Fruit fly (Drosophila melanogaster): ENCODE results near the gene CG14074.

Gene CG14074

DNA sequence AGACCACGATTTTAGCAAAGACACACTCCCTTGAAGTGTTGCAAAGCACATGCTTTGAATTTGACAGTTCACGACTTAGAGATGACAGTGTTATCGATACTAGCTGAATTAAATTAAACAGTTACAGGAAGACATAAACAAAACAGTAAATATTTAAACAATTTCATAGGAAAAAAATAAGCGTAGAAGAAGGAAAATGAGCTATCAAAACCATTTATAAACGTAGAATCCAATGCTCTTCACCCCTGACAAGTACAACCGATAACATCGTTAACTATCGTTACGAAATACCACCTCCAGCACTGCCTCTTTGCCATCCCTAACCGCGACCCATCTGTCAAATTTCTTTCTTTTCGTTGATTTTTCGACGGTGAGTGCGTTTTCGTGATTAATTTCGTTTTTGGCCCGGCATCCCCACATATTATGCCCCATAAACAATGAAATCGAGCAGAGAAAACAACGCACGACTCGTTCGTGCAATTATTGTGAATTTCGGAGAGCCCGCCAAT, 32.8 kb downstream of the CG14074 start, which contains the start of gene RpL26 (continued):
- TF ChIP-seq CG18764 (GFP tag; optimal IDR thresholded peaks at IDR 0.05) (peak; percentile 25), CG12391 (tag; optimal IDR thresholded peaks at IDR 0.05) (peak; percentile 83), CG7556 (GFP tag; optimal IDR thresholded peaks at IDR 0.05) (peak; percentile 52), chif (GFP tag; optimal IDR thresholded peaks at IDR 0.05) (peak; percentile 55 to 81), CG13296 (GFP tag; optimal IDR thresholded peaks at IDR 0.05) (peak; percentile 82), CG9932 (GFP tag; IDR thresholded peaks at IDR 0.05) (peak; percentile 92), CG8924 (tag; optimal IDR thresholded peaks at IDR 0.05) (peak; percentile 71), CG8290 (GFP tag; optimal IDR thresholded peaks at IDR 0.05) (peak; percentile 71), CG8290 (tag; optimal IDR thresholded peaks at IDR 0.05) (no peak), CG17912 (GFP tag; optimal IDR thresholded peaks at IDR 0.05) (peak; percentile 55), Dip2 (GFP tag; IDR thresholded peaks at IDR 0.05) (no peak), CG11696 (GFP tag; IDR thresholded peaks at IDR 0.05) (no peak), CoRest (tag; optimal IDR thresholded peaks at IDR 0.05) (peak; percentile 90), CG11723 (GFP tag; optimal IDR thresholded peaks at IDR 0.05) (peak; percentile 60), Trl (optimal IDR thresholded peaks at IDR 0.05) (no peak), Trl (GFP tag; optimal IDR thresholded peaks at IDR 0.05) (peak; percentile 77), CG14441 (GFP tag; IDR thresholded peaks at IDR 0.05) (peak; percentile 73), cato (GFP tag; optimal IDR thresholded peaks at IDR 0.05; ENCODE audit: borderline replicate concordance) (peak; percentile 61), Sox100B (GFP tag; optimal IDR thresholded peaks at IDR 0.05) (no peak), Gug (GFP tag; IDR thresholded peaks at IDR 0.05) (peak; percentile 67; the same call in 2 of the 4 replicates), Myb (GFP tag; optimal IDR thresholded peaks at IDR 0.05) (peak; percentile 96), yki (optimal IDR thresholded peaks at IDR 0.05) (no peak), wek (GFP tag; optimal IDR thresholded peaks at IDR 0.05) (peak; percentile 15), ap (GFP tag; IDR thresholded peaks at IDR 0.05) (no peak; the same call in 1 of the 2 replicates), CG5953 (GFP tag; IDR thresholded peaks at IDR 0.05) (no peak), CG14860 (GFP tag; IDR thresholded peaks at IDR 0.05; ENCODE audit: partially characterized antibody) (peak; percentile 98), tna (GFP tag; IDR thresholded peaks at IDR 0.05; ENCODE audit: partially characterized antibody) (peak; percentile 85), CG12104 (GFP tag; optimal IDR thresholded peaks at IDR 0.05) (peak; percentile 62), chm (GFP tag; IDR thresholded peaks at IDR 0.05) (no peak), org-1 (GFP tag; optimal IDR thresholded peaks at IDR 0.05) (peak; percentile 36), lilli (GFP tag; optimal IDR thresholded peaks at IDR 0.05) (peak; percentile 84), zf30C (GFP tag; optimal IDR thresholded peaks at IDR 0.05) (no peak), CG15601 (tag; optimal IDR thresholded peaks at IDR 0.05) (peak; percentile 77), CG11560 (tag; IDR thresholded peaks at IDR 0.05) (peak; percentile 34; the same call in 1 of the 3 replicates), CG7839 (tag; optimal IDR thresholded peaks at IDR 0.05) (peak; percentile 53), CG8388 (GFP tag; optimal IDR thresholded peaks at IDR 0.05) (peak; percentile 66), CTCF (GFP tag; optimal IDR thresholded peaks at IDR 0.05) (no peak), CkIIα-i1 (GFP tag; IDR thresholded peaks at IDR 0.05) (no peak), CG13624 (GFP tag; optimal IDR thresholded peaks at IDR 0.05) (peak; percentile 92), zfh2 (GFP tag; optimal IDR thresholded peaks at IDR 0.05) (peak; percentile 85), btn (GFP tag; optimal IDR thresholded peaks at IDR 0.05) (no peak), CG12071 (GFP tag; optimal IDR thresholded peaks at IDR 0.05) (no peak), CG12942 (GFP tag; optimal IDR thresholded peaks at IDR 0.05) (peak; percentile 71), HLH54F (GFP tag; optimal IDR thresholded peaks at IDR 0.05) (peak; percentile 86), CG42726 (GFP tag; IDR thresholded peaks at IDR 0.05; ENCODE audit: partially characterized antibody) (no peak; the same call in none of the 2 replicates), maf-S (GFP tag; optimal IDR thresholded peaks at IDR 0.05) (peak; percentile 86), rib (GFP tag; IDR thresholded peaks at IDR 0.05) (no peak), so (GFP tag; IDR thresholded peaks at IDR 0.05) (no peak), gro (GFP tag; optimal IDR thresholded peaks at IDR 0.05) (peak; percentile 77), CG5180 (GFP tag; optimal IDR thresholded peaks at IDR 0.05) (no peak), Blimp-1 (GFP tag; optimal IDR thresholded peaks at IDR 0.05) (no peak), eve (GFP tag; optimal IDR thresholded peaks at IDR 0.05) (no peak), slou (GFP tag; optimal IDR thresholded peaks at IDR 0.05) (peak; percentile 46)
